Worm (Caenorhabditis elegans): ENCODE measurements around the gene ZC196.2.
A peak's percentile ranks its signal among the peaks of the same experiment; 100 is the strongest.

Gene ZC196.2

ce11 chrV:8769154-8769553, 29.9 kb downstream of the ZC196.2 start:
- peak in 1 of 2 experiments; percentile 4 for TF ChIP-seq mdl-1 (tag; optimal IDR thresholded peaks at IDR 0.05)
- no peak for TF ChIP-seq nhr-85 (tag)
- peak; percentile 15 for TF ChIP-seq tlp-1 (tag; optimal IDR thresholded peaks at IDR 0.05)
- peak; percentile 39 for TF ChIP-seq nhr-71 (tag; optimal IDR thresholded peaks at IDR 0.05)
- TF ChIP-seq snpc-4 (tag; optimal IDR thresholded peaks at IDR 0.05) = no peak
- TF ChIP-seq jun-1 (tag; optimal IDR thresholded peaks at IDR 0.05) = peak; percentile 32
- peak in 1 of 2 experiments; percentile 42 for TF ChIP-seq lin-35 (GFP tag; optimal IDR thresholded peaks at IDR 0.05)
- TF ChIP-seq nhr-20 (tag; optimal IDR thresholded peaks at IDR 0.05) = peak; percentile 44
- TF ChIP-seq snu-23 (GFP tag; optimal IDR thresholded peaks at IDR 0.05) = no peak
- TF ChIP-seq elt-2 (tag; optimal IDR thresholded peaks at IDR 0.05) = peak; percentile 99

DNA sequence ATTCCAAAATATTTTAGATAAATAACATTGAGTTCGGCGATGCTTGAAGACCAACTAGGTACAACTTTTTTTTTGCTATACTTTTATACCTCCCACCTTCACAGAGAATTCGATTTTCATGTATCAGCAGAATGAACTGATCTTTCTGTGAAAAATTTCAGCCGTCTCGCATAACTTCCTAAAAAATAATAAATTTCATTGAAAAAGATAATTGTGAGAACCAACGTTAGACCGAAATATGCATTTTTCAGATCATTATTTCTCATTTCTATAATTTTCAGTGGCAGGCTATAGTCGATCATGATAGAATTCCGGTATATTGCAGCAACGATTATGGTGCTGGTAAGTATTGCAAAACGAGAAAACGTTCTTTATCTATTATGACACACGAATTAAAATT, 32.4 kb downstream of the ZC196.2 start, which contains the start of gene srx-115:
Gene srx-115 (plus strand): TSS at position 301 of the 400 bp plus-strand sequence.
- TF ChIP-seq sptf-1 (tag; optimal IDR thresholded peaks at IDR 0.05) = no peak
- no peak for TF ChIP-seq pag-3 (tag; optimal IDR thresholded peaks at IDR 0.05; ENCODE audit: borderline replicate concordance, insufficient read depth)
- no peak for TF ChIP-seq nhr-20 (tag; optimal IDR thresholded peaks at IDR 0.05)
- TF ChIP-seq fkh-4 (tag; optimal IDR thresholded peaks at IDR 0.05; ENCODE audit: borderline replicate concordance) = no peak
- TF ChIP-seq unc-98 (GFP tag; IDR thresholded peaks at IDR 0.05) = no peak
- TF ChIP-seq tbx-2 (tag; optimal IDR thresholded peaks at IDR 0.05) = no peak
- no peak for TF ChIP-seq zag-1 (tag; optimal IDR thresholded peaks at IDR 0.05)

DNA sequence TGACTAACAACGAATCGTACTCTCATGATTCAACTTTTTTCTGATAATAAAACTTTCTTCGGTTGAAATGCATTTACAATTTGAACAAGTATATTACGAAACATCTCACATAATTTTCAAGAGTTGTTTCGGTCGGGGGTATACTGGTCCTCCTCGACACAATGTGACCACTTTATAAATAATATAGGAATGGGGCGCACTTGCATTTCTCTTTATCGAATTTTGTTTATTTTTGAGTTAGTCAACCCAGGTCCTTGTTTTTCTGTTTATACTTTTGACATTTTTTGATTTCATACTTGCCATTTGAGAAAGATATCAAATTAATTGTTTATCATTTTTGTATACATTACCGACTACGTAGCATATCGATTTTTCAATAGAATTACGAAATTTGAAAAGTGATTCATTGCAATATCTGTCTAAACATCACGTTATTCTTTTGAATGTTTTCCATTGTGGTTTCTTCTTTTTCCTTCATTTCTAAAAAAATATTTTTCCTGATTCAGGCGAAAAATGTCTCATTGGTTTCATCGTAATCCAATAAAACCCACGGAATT, 34.7 kb downstream of the ZC196.2 start, which contains the start of gene B0507.2:
Gene B0507.2 (plus strand): TSS at position 507 of the 557 bp plus-strand sequence.
- TF ChIP-seq mep-1 (tag; optimal IDR thresholded peaks at IDR 0.05) = no peak
- no peak for TF ChIP-seq vab-15 (tag; optimal IDR thresholded peaks at IDR 0.05)
- TF ChIP-seq skn-1 (tag; optimal IDR thresholded peaks at IDR 0.05) = peak; percentile 43
- TF ChIP-seq mdl-1 (tag; optimal IDR thresholded peaks at IDR 0.05) = no peak
- TF ChIP-seq nhr-71 (tag; optimal IDR thresholded peaks at IDR 0.05) = peak; percentile 1
- TF ChIP-seq nhr-19 (GFP tag; conservative IDR thresholded peaks at IDR 0.05) = no peak
- TF ChIP-seq lsy-2 (tag; optimal IDR thresholded peaks at IDR 0.05) = peak in 1 of 2 experiments; percentile 35
- no peak for TF ChIP-seq fkh-10 (GFP tag; optimal IDR thresholded peaks at IDR 0.05)
- TF ChIP-seq alr-1 (tag; optimal IDR thresholded peaks at IDR 0.05; ENCODE audit: borderline replicate concordance) = no peak
- TF ChIP-seq elt-2 (tag; optimal IDR thresholded peaks at IDR 0.05) = peak; percentile 6
- no peak for TF ChIP-seq unc-86 (tag; optimal IDR thresholded peaks at IDR 0.05)
- no peak for TF ChIP-seq ztf-11 (tag; optimal IDR thresholded peaks at IDR 0.05)
- peak in 1 of 2 experiments; percentile 7 for TF ChIP-seq efl-1 (optimal IDR thresholded peaks at IDR 0.05)
- TF ChIP-seq efl-1 (GFP tag; optimal IDR thresholded peaks at IDR 0.05 in 1 of 2) = no peak
- peak; percentile 1 for TF ChIP-seq snu-23 (GFP tag; optimal IDR thresholded peaks at IDR 0.05)
- no peak for TF ChIP-seq fos-1 (tag; optimal IDR thresholded peaks at IDR 0.05)
- TF ChIP-seq pqm-1 (tag; optimal IDR thresholded peaks at IDR 0.05) = no peak
- TF ChIP-seq tlp-1 (tag; optimal IDR thresholded peaks at IDR 0.05) = no peak
- no peak for TF ChIP-seq hlh-4 (tag; optimal IDR thresholded peaks at IDR 0.05)
- peak in 1 of 3 experiments; percentile 38 for TF ChIP-seq dpl-1 (GFP tag; optimal IDR thresholded peaks at IDR 0.05)
- no peak for TF ChIP-seq lir-3 (tag; optimal IDR thresholded peaks at IDR 0.05; ENCODE audit: poor library complexity)
- TF ChIP-seq elt-3 (tag; optimal IDR thresholded peaks at IDR 0.05) = no peak
- peak; percentile 68 for TF ChIP-seq lin-14 (GFP tag; optimal IDR thresholded peaks at IDR 0.05)
- no peak for TF ChIP-seq nhr-77 (tag; optimal IDR thresholded peaks at IDR 0.05)
- no peak for TF ChIP-seq rnt-1 (tag; optimal IDR thresholded peaks at IDR 0.05)
- TF ChIP-seq ces-1 (GFP tag; optimal IDR thresholded peaks at IDR 0.05) = no peak
- peak; percentile 49 for TF ChIP-seq irx-1 (tag; optimal IDR thresholded peaks at IDR 0.05)
- no peak for TF ChIP-seq nhr-20 (tag; optimal IDR thresholded peaks at IDR 0.05)
- peak; percentile 16 to 24 for TF ChIP-seq lin-35 (GFP tag; optimal IDR thresholded peaks at IDR 0.05)
- TF ChIP-seq ceh-82 (tag; optimal IDR thresholded peaks at IDR 0.05) = peak in 1 of 3 experiments; percentile 16
- no peak for TF ChIP-seq hlh-17 (GFP tag; optimal IDR thresholded peaks at IDR 0.05; ENCODE audit: borderline replicate concordance)
- no peak for TF ChIP-seq aly-2 (tag; optimal IDR thresholded peaks at IDR 0.05)
- TF ChIP-seq C16A3.4 (tag; optimal IDR thresholded peaks at IDR 0.05) = peak; percentile 5

All from whole organism, L1 larva.